Worm (Caenorhabditis elegans) whole organism, young adult: Measurements from ENCODE around the gene fbxb-104.

ENCODE experiments used
- B0019.2 ChIP-seq: fragments of 200-800 bp; sonication (Bioruptor generic); conservative IDR thresholded peaks from 2 replicates; pipeline ENCODE4 v1.3.6; 2022; ENCODE audit warnings: missing genetic modification reagents, missing genetic modification characterization, missing compliant biosample characterization
- B0336.3 ChIP-seq: fragments of 200-800 bp; sonication (Bioruptor generic); IDR thresholded peaks from 2 replicates; pipeline ENCODE4 v1.3.6; 2022; ENCODE audit warnings: missing genetic modification characterization, missing compliant biosample characterization
- D2030.7 ChIP-seq: fragments of 200-800 bp; sonication (Bioruptor generic); IDR thresholded peaks from 2 replicates; pipeline ENCODE4 v1.3.6; 2022; ENCODE audit warnings: missing genetic modification reagents, missing genetic modification characterization, missing compliant biosample characterization
- F33H1.4 ChIP-seq: fragments of 200-800 bp; sonication (Bioruptor generic); IDR thresholded peaks from 2 replicates; pipeline ENCODE4 v1.3.6; 2022; ENCODE audit warnings: missing genetic modification reagents, missing genetic modification characterization, missing compliant biosample characterization
- F37B4.10 ChIP-seq: fragments of 200-800 bp; sonication (Bioruptor generic); IDR thresholded peaks from 2 replicates; pipeline ENCODE4 v1.3.6; 2022; ENCODE audit warnings: missing genetic modification characterization, missing compliant biosample characterization
- F52B5.7 ChIP-seq: sonication (generic microtip); optimal IDR thresholded peaks from 2 replicates; lab custom pipeline; 2016; ENCODE audit warnings: mild to moderate bottlenecking, missing genetic modification characterization, missing compliant biosample characterization
- F57A8.1 ChIP-seq: fragments of 200-800 bp; sonication (Bioruptor generic); optimal IDR thresholded peaks from 2 replicates; lab custom pipeline; 2018; ENCODE audit warnings: mild to moderate bottlenecking, missing genetic modification characterization, moderate library complexity, missing compliant biosample characterization
- F57C9.4 ChIP-seq: sonication (generic microtip); optimal IDR thresholded peaks from 2 replicates; lab custom pipeline; 2017; ENCODE audit warnings: mild to moderate bottlenecking, missing genetic modification characterization, missing compliant biosample characterization
- K12H6.12 ChIP-seq: fragments of 200-800 bp; sonication (Bioruptor generic); optimal IDR thresholded peaks from 2 replicates; lab custom pipeline; 2018; ENCODE audit warnings: mild to moderate bottlenecking, missing genetic modification characterization, missing compliant biosample characterization
- T26A5.8 ChIP-seq: sonication (generic microtip); optimal IDR thresholded peaks from 2 replicates; lab custom pipeline; 2016; ENCODE audit warnings: missing genetic modification characterization, missing compliant biosample characterization
- Y56A3A.18 ChIP-seq: fragments of 200-800 bp; sonication (Bioruptor generic); IDR thresholded peaks from 2 replicates; pipeline ENCODE4 v1.3.6; 2022; ENCODE audit warnings: missing genetic modification reagents, missing genetic modification characterization, missing compliant biosample characterization
- bed-1 ChIP-seq: fragments of 200-800 bp; sonication (Bioruptor generic); IDR thresholded peaks from 2 replicates; pipeline ENCODE4 v1.3.6; 2022; ENCODE audit warnings: missing genetic modification reagents, missing genetic modification characterization, missing compliant biosample characterization
- cebp-1 ChIP-seq, 2 experiments: fragments of 200-800 bp in 1 of 2; sonication (Bioruptor generic) in 1 of 2; sonication (generic microtip) in 1 of 2; IDR thresholded peaks in 1 of 2; optimal IDR thresholded peaks in 1 of 2; 2 replicates each; pipeline versions ENCODE4 v1.3.6 to Lab custom; 2017 to 2022; ENCODE audit warnings: missing compliant biosample characterization in 2 of 2, missing genetic modification characterization in 2 of 2, mild to moderate bottlenecking in 1 of 2, missing genetic modification reagents in 1 of 2, moderate library complexity in 1 of 2
- ceh-100 ChIP-seq: fragments of 200-800 bp; sonication (Bioruptor generic); IDR thresholded peaks from 2 replicates; pipeline ENCODE4 v1.3.6; 2022; ENCODE audit warnings: missing genetic modification reagents, missing genetic modification characterization, missing compliant biosample characterization
- ceh-27 ChIP-seq: fragments of 200-800 bp; sonication (Bioruptor generic); optimal IDR thresholded peaks from 2 replicates; lab custom pipeline; 2018; ENCODE audit warnings: mild to moderate bottlenecking, missing genetic modification characterization, moderate library complexity, missing compliant biosample characterization
- ceh-40 ChIP-seq: fragments of 200-800 bp; sonication (Bioruptor generic); IDR thresholded peaks from 2 replicates; pipeline ENCODE4 v1.3.6; 2022; ENCODE audit warnings: missing genetic modification characterization, missing compliant biosample characterization
- dox-1 ChIP-seq: fragments of 200-800 bp; sonication (Bioruptor generic); IDR thresholded peaks from 2 replicates; pipeline ENCODE4 v1.3.6; 2022; ENCODE audit warnings: missing genetic modification reagents, missing genetic modification characterization, missing compliant biosample characterization
- efl-1 ChIP-seq: fragments of 150-350 bp; optimal IDR thresholded peaks from 2 replicates; lab custom pipeline; 2014; ENCODE audit warnings: missing biosample characterization, missing genetic modification reagents, missing genetic modification characterization
- egl-18 ChIP-seq: fragments of 200-800 bp; sonication (Bioruptor generic); IDR thresholded peaks from 2 replicates; pipeline ENCODE4 v1.3.6; 2022; ENCODE audit warnings: missing genetic modification reagents, missing genetic modification characterization, missing compliant biosample characterization
- egrh-3 ChIP-seq: fragments of 200-800 bp; sonication (Bioruptor generic); IDR thresholded peaks from 2 replicates; pipeline ENCODE4 v1.3.6; 2022; ENCODE audit warnings: missing genetic modification reagents, missing genetic modification characterization, missing compliant biosample characterization
- ekl-4 ChIP-seq: fragments of 200-800 bp; sonication (Bioruptor generic); IDR thresholded peaks from 2 replicates; pipeline ENCODE4 v1.3.6; 2022; ENCODE audit warnings: missing genetic modification reagents, missing genetic modification characterization, missing compliant biosample characterization
- him-1 ChIP-seq: sonication (generic microtip); optimal IDR thresholded peaks from 2 replicates; lab custom pipeline; 2016; ENCODE audit warnings: missing genotype, missing genetic modification reagents, missing genetic modification characterization, missing compliant biosample characterization
- hmg-1.2 ChIP-seq: fragments of 200-800 bp; sonication (Bioruptor generic); IDR thresholded peaks from 2 replicates; pipeline ENCODE4 v1.3.6; 2022; ENCODE audit warnings: missing genetic modification reagents, missing genetic modification characterization, missing compliant biosample characterization
- hrde-1 ChIP-seq: sonication (generic microtip); optimal IDR thresholded peaks from 2 replicates; lab custom pipeline; 2016; ENCODE audit warnings: missing genetic modification characterization, mild to moderate bottlenecking, missing compliant biosample characterization, moderate library complexity, missing genotype, missing genetic modification reagents, borderline replicate concordance
- lag-1 ChIP-seq: fragments of 200-800 bp; sonication (Bioruptor generic); IDR thresholded peaks from 2 replicates; pipeline ENCODE4 v1.3.6; 2022; ENCODE audit warnings: missing genetic modification reagents, missing genetic modification characterization, missing compliant biosample characterization
- let-526 ChIP-seq: fragments of 200-800 bp; sonication (Bioruptor generic); IDR thresholded peaks from 2 replicates; pipeline ENCODE4 v1.3.6; 2022; ENCODE audit warnings: missing genetic modification reagents, missing genetic modification characterization, missing compliant biosample characterization
- lin-26 ChIP-seq: fragments of 200-800 bp; sonication (Bioruptor generic); IDR thresholded peaks from 2 replicates; pipeline ENCODE4 v1.3.6; 2022; ENCODE audit warnings: missing genetic modification reagents, missing genetic modification characterization, missing compliant biosample characterization
- lin-40 ChIP-seq: sonication (generic microtip); optimal IDR thresholded peaks from 2 replicates; lab custom pipeline; 2016; ENCODE audit warnings: missing genetic modification characterization, mild to moderate bottlenecking, missing compliant biosample characterization, missing genotype, missing genetic modification reagents
- lsy-27 ChIP-seq: sonication (generic microtip); optimal IDR thresholded peaks from 2 replicates; lab custom pipeline; 2017; ENCODE audit warnings: missing genetic modification characterization, mild to moderate bottlenecking, missing compliant biosample characterization, antibody characterized with exemption, missing genotype, borderline replicate concordance; ENCODE audit not compliant: insufficient read depth
- madf-6 ChIP-seq: fragments of 200-800 bp; sonication (Bioruptor generic); IDR thresholded peaks from 2 replicates; pipeline ENCODE4 v1.3.6; 2022; ENCODE audit warnings: missing genetic modification reagents, missing genetic modification characterization, missing compliant biosample characterization
- mcd-1 ChIP-seq: fragments of 200-800 bp; sonication (Bioruptor generic); IDR thresholded peaks from 2 replicates; pipeline ENCODE4 v1.3.6; 2022; ENCODE audit warnings: missing genetic modification reagents, missing genetic modification characterization, missing compliant biosample characterization
- mes-4 ChIP-seq: sonication (generic microtip); optimal IDR thresholded peaks from 2 replicates; lab custom pipeline; 2016; ENCODE audit warnings: missing genotype, missing genetic modification characterization, missing compliant biosample characterization
- mxl-1 ChIP-seq: sonication (generic microtip); optimal IDR thresholded peaks from 2 replicates; lab custom pipeline; 2016; ENCODE audit warnings: missing genetic modification characterization, missing compliant biosample characterization
- nhr-27 ChIP-seq: fragments of 200-800 bp; sonication (Bioruptor generic); optimal IDR thresholded peaks from 2 replicates; lab custom pipeline; 2018; ENCODE audit warnings: mild to moderate bottlenecking, missing genetic modification characterization, moderate library complexity, missing compliant biosample characterization
- nhr-90 ChIP-seq: sonication (generic microtip); optimal IDR thresholded peaks from 2 replicates; lab custom pipeline; 2016; ENCODE audit warnings: missing genotype, mild to moderate bottlenecking, missing genetic modification characterization, missing compliant biosample characterization
- pha-4 ChIP-seq: fragments of 150-350 bp; sonication (generic microtip); optimal IDR thresholded peaks from 2 replicates; lab custom pipeline; 2014; ENCODE audit warnings: missing biosample characterization, missing genetic modification reagents, missing genetic modification characterization
- rcor-1 ChIP-seq: fragments of 200-800 bp; sonication (Bioruptor generic); IDR thresholded peaks from 2 replicates; pipeline ENCODE4 v1.3.6; 2022; ENCODE audit warnings: missing genetic modification reagents, missing genetic modification characterization, missing compliant biosample characterization
- rec-8 ChIP-seq, 2 experiments: sonication (generic microtip); optimal IDR thresholded peaks; 2 replicates each; lab custom pipeline; 2016; ENCODE audit warnings: mild to moderate bottlenecking in 2 of 2, missing genetic modification characterization in 2 of 2, missing genetic modification reagents in 2 of 2, missing genotype in 2 of 2, missing biosample characterization in 1 of 2, missing compliant biosample characterization in 1 of 2, moderate library complexity in 1 of 2
- zfh-2 ChIP-seq: fragments of 200-800 bp; sonication (Bioruptor generic); conservative IDR thresholded peaks from 2 replicates; pipeline ENCODE4 v1.3.6; 2022; ENCODE audit warnings: missing genetic modification reagents, missing genetic modification characterization, missing compliant biosample characterization
- ztf-18 ChIP-seq: sonication (generic microtip); optimal IDR thresholded peaks from 2 replicates; lab custom pipeline; 2016; ENCODE audit warnings: missing genotype, mild to moderate bottlenecking, missing genetic modification characterization, missing compliant biosample characterization
- ztf-25 ChIP-seq: fragments of 200-800 bp; sonication (Bioruptor generic); IDR thresholded peaks from 2 replicates; pipeline ENCODE4 v1.3.6; 2022; ENCODE audit warnings: missing genetic modification reagents, missing genetic modification characterization, missing compliant biosample characterization
- ztf-28 ChIP-seq: fragments of 200-800 bp; sonication (Bioruptor generic); IDR thresholded peaks from 2 replicates; pipeline ENCODE4 v1.3.6; 2022; ENCODE audit warnings: missing genetic modification reagents, missing genetic modification characterization, missing compliant biosample characterization

The fbxb-104 gene

ce11 chrII:3523547-3523946 is 46.5 kb upstream of the fbxb-104 start (continued):
- TF ChIP-seq egrh-3 (GFP tag; lab: Robert Waterston, UW) (0 out of 2 replicates have a peak, but pooled peaks have one; percentile 17), dox-1 (peak; percentile 76), B0019.2 (GFP tag; lab: Robert Waterston, UW) (peak; percentile 51; the same call in 1 of the 2 replicates), ekl-4 (GFP tag; lab: Robert Waterston, UW) (peak; percentile 60; the same call in 1 of the 2 replicates), D2030.7 (GFP tag; lab: Robert Waterston, UW) (peak; percentile 62), egl-18 (peak; percentile 68; the same call in 1 of the 2 replicates), cebp-1 (GFP tag; IDR thresholded peaks at IDR 0.05; lab: Robert Waterston, UW) (peak; percentile 58), cebp-1 (tag; optimal IDR thresholded peaks at IDR 0.05; lab: Kevin White, UChicago) (peak; percentile 62)

ce11 chrII:3520988-3521850 is 44.1 kb upstream of the fbxb-104 start, which contains the start of gene W09G10.9:
W09G10.9 (plus strand) TSS chrII:3521800.
- TF ChIP-seq dox-1 (peak; percentile 91), pha-4 (no peak), ceh-27 (GFP tag; lab: Kevin White, UChicago) (peak; percentile 74), mes-4 (tag; lab: Kevin White, UChicago) (no peak), T26A5.8 (tag; lab: Kevin White, UChicago) (no peak), F37B4.10 (GFP tag; lab: Robert Waterston, UW) (no peak), lag-1 (GFP tag; lab: Robert Waterston, UW) (no peak), him-1 (tag; lab: Kevin White, UChicago) (no peak), F57C9.4 (no peak), bed-1 (no peak), nhr-90 (tag; lab: Kevin White, UChicago) (peak; percentile 44), ceh-40 (GFP tag; lab: Robert Waterston, UW) (peak; percentile 36; the same call in 1 of the 2 replicates), lsy-27 (tag; lab: Kevin White, UChicago) (no peak), hrde-1 (tag; lab: Kevin White, UChicago) (peak; percentile 4), rcor-1 (GFP tag; lab: Robert Waterston, UW) (peak; percentile 82), cebp-1 (GFP tag; IDR thresholded peaks at IDR 0.05; lab: Robert Waterston, UW) (no peak), cebp-1 (tag; optimal IDR thresholded peaks at IDR 0.05; lab: Kevin White, UChicago) (peak; percentile 65), mxl-1 (tag; lab: Kevin White, UChicago) (no peak), lin-26 (GFP tag; lab: Robert Waterston, UW) (peak; percentile 81), lin-40 (peak; percentile 61), ztf-28 (GFP tag; lab: Robert Waterston, UW) (peak; percentile 70; the same call in 1 of the 2 replicates), D2030.7 (GFP tag; lab: Robert Waterston, UW) (peak; percentile 89), ekl-4 (GFP tag; lab: Robert Waterston, UW) (peak; percentile 75), F33H1.4 (peak; percentile 61), rec-8 (tag; optimal IDR thresholded peaks at IDR 0.05; lab: Kevin White, UChicago) (peak in 1 of 2 experiments; percentile 30), let-526 (GFP tag; lab: Robert Waterston, UW) (peak; percentile 58; the same call in 1 of the 2 replicates), F52B5.7 (peak; percentile 28), efl-1 (no peak), zfh-2 (peak; percentile 82), egrh-3 (GFP tag; lab: Robert Waterston, UW) (peak; percentile 52), ztf-18 (tag; lab: Kevin White, UChicago) (peak; percentile 23), Y56A3A.18 (GFP tag; lab: Robert Waterston, UW) (0 out of 2 replicates have a peak, but pooled peaks have one; percentile 15), madf-6 (GFP tag; lab: Robert Waterston, UW) (peak; percentile 73), B0336.3 (GFP tag; lab: Robert Waterston, UW) (peak; percentile 49; the same call in 1 of the 2 replicates), nhr-27 (tag; lab: Kevin White, UChicago) (no peak), ceh-100 (peak; percentile 70), hmg-1.2 (peak; percentile 93), F57A8.1 (no peak), K12H6.12 (tag; lab: Kevin White, UChicago) (peak; percentile 54), ztf-25 (peak; percentile 77; the same call in 1 of the 2 replicates), mcd-1 (GFP tag; lab: Robert Waterston, UW) (peak; percentile 96)
